Fruit fly (Drosophila melanogaster) whole organism, prepupa: ENCODE measurements around the gene SdhD.

Source experiments
- CG10631 ChIP-seq: fragments of 200-800 bp; sonication (Bioruptor generic); optimal IDR thresholded peaks from 2 replicates; lab custom pipeline; 2016; ENCODE audit warnings: missing biosample characterization, missing genetic modification characterization
- CG6854 ChIP-seq: fragments of 200-800 bp; sonication (Bioruptor generic); optimal IDR thresholded peaks from 2 replicates; lab custom pipeline; 2017; ENCODE audit warnings: missing biosample characterization, mild to moderate bottlenecking, missing genetic modification characterization
- Eip75B ChIP-seq: fragments of 200-800 bp; sonication (Bioruptor generic); optimal IDR thresholded peaks from 3 replicates; lab custom pipeline; 2016; ENCODE audit warnings: missing biosample characterization, missing genetic modification characterization
- Lpt ChIP-seq: fragments of 200-800 bp; sonication (Bioruptor generic); optimal IDR thresholded peaks from 3 replicates; lab custom pipeline; 2016; ENCODE audit warnings: missing biosample characterization, missing genetic modification characterization
- dsx ChIP-seq: fragments of 200-800 bp; optimal IDR thresholded peaks from 3 replicates; lab custom pipeline; 2019; ENCODE audit warnings: missing biosample characterization, mild to moderate bottlenecking, missing genetic modification characterization, moderate library complexity; ENCODE audit not compliant: poor library complexity, severe bottlenecking

- no peak for TF ChIP-seq dsx
- no peak for TF ChIP-seq Lpt (GFP tag; lab: Kevin White, UChicago)
- no peak for TF ChIP-seq CG10631 (GFP tag; lab: Kevin White, UChicago)
- no peak for TF ChIP-seq CG6854 (GFP tag; lab: Kevin White, UChicago)
- no peak for TF ChIP-seq Eip75B (GFP tag; lab: Kevin White, UChicago)
Observed at dm6 chr3R:23803668-23804067, 43.3 kb upstream of the SdhD start, which contains the start of gene CG34355.
